Worm (Caenorhabditis elegans): ENCODE results near the gene mom-1.

The mom-1 gene

DNA sequence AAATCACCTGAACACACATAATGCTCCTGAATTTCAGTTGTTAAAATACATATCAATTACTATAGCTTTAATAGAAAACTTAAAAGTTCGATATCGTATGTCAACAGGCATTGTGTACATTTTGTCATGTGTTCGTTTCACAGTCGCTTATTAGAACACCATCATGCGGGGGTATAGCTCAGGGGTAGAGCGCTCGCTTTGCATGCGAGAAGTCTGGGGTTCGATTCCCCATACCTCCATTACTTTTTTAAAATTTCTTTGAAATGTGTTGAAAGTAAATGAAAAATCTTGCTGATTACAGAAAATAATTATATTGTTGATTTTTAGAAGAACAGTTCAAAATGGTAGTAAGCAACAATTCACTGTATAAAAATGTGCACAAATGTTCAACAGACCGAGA is 6.8 kb upstream of the mom-1 start (continued):
- peak; percentile 77; the same call in 1 of the 2 replicates for TF ChIP-seq D1046.2 (GFP tag; IDR thresholded peaks at IDR 0.05)
- TF ChIP-seq nhr-102 (tag; optimal IDR thresholded peaks at IDR 0.05): peak; percentile 72
- peak; percentile 78 for TF ChIP-seq daf-19 (GFP tag; conservative IDR thresholded peaks at IDR 0.05)
- TF ChIP-seq cey-2 (tag; optimal IDR thresholded peaks at IDR 0.05; ENCODE audit: borderline replicate concordance, insufficient read depth): no peak
- peak; percentile 30 to 87 for TF ChIP-seq daf-16 (GFP tag; optimal IDR thresholded peaks at IDR 0.05)
- peak; percentile 70 for TF ChIP-seq daf-16 (tag; optimal IDR thresholded peaks at IDR 0.05)
- peak; percentile 77 for TF ChIP-seq arid-1 (GFP tag; conservative IDR thresholded peaks at IDR 0.05)
- peak; percentile 40; the same call in 1 of the 2 replicates for TF ChIP-seq mdt-29 (GFP tag; IDR thresholded peaks at IDR 0.05)
- TF ChIP-seq dmd-6 (GFP tag; IDR thresholded peaks at IDR 0.05): peak; percentile 54
- TF ChIP-seq unc-130 (GFP tag; optimal IDR thresholded peaks at IDR 0.05): no peak
- TF ChIP-seq ctbp-1 (GFP tag; IDR thresholded peaks at IDR 0.05): peak; percentile 78
- peak; percentile 32 for TF ChIP-seq hlh-11 (tag; optimal IDR thresholded peaks at IDR 0.05)
- TF ChIP-seq mxl-2 (GFP tag; conservative IDR thresholded peaks at IDR 0.05): no peak
- TF ChIP-seq nhr-10 (tag; optimal IDR thresholded peaks at IDR 0.05): no peak
- peak; percentile 86 for TF ChIP-seq nhr-41 (GFP tag; IDR thresholded peaks at IDR 0.05)
- peak; percentile 77; the same call in 1 of the 2 replicates for TF ChIP-seq Y105C5A.15 (GFP tag; IDR thresholded peaks at IDR 0.05)
- TF ChIP-seq nhr-237 (tag; optimal IDR thresholded peaks at IDR 0.05): no peak
- TF ChIP-seq vab-7 (GFP tag; IDR thresholded peaks at IDR 0.05): peak; percentile 86
- no peak for TF ChIP-seq lin-15B (tag; optimal IDR thresholded peaks at IDR 0.05)
- no peak for TF ChIP-seq ama-1 (optimal IDR thresholded peaks at IDR 0.05)
- TF ChIP-seq lin-38 (GFP tag; IDR thresholded peaks at IDR 0.05): no peak
- TF ChIP-seq mdl-1 (tag; optimal IDR thresholded peaks at IDR 0.05): peak in 1 of 2 experiments; percentile 17
- TF ChIP-seq attf-4 (tag; optimal IDR thresholded peaks at IDR 0.05): peak; percentile 17
- no peak for TF ChIP-seq nhr-6 (tag; optimal IDR thresholded peaks at IDR 0.05)
- peak; percentile 73 for TF ChIP-seq mes-2 (tag; optimal IDR thresholded peaks at IDR 0.05; ENCODE audit: poor library complexity, severe bottlenecking)
- no peak for TF ChIP-seq ces-1 (GFP tag; optimal IDR thresholded peaks at IDR 0.05)
- TF ChIP-seq snpc-1.2 (GFP tag; IDR thresholded peaks at IDR 0.05): peak; percentile 89
- TF ChIP-seq ceh-44 (GFP tag; IDR thresholded peaks at IDR 0.05): 0 out of 2 replicates have a peak, but pooled peaks have one; percentile 34
- TF ChIP-seq Y75B8A.6 (GFP tag; IDR thresholded peaks at IDR 0.05): 0 out of 2 replicates have a peak, but pooled peaks have one; percentile 45
- TF ChIP-seq unc-39 (tag; optimal IDR thresholded peaks at IDR 0.05): no peak
- no peak for TF ChIP-seq set-16 (GFP tag; IDR thresholded peaks at IDR 0.05)
- TF ChIP-seq unc-62 (GFP tag; optimal IDR thresholded peaks at IDR 0.05 in 1 of 2): no peak
- TF ChIP-seq unc-62 (tag; optimal IDR thresholded peaks at IDR 0.05): no peak
- no peak for TF ChIP-seq fkh-10 (GFP tag; optimal IDR thresholded peaks at IDR 0.05)
- peak; percentile 44; the same call in 1 of the 2 replicates for TF ChIP-seq tra-1 (GFP tag; IDR thresholded peaks at IDR 0.05)

ce11 chrX:6289038-6289437 is 3.9 kb upstream of the mom-1 start:
- no peak for TF ChIP-seq dmd-8 (GFP tag; IDR thresholded peaks at IDR 0.05)
- TF ChIP-seq aha-1 (tag): peak; percentile 90
- TF ChIP-seq daf-8 (GFP tag; IDR thresholded peaks at IDR 0.05): no peak
- TF ChIP-seq mep-1 (tag; optimal IDR thresholded peaks at IDR 0.05): no peak
- no peak for TF ChIP-seq unc-62 (GFP tag; optimal IDR thresholded peaks at IDR 0.05 in 1 of 2)
- TF ChIP-seq unc-62 (tag; optimal IDR thresholded peaks at IDR 0.05): no peak

DNA sequence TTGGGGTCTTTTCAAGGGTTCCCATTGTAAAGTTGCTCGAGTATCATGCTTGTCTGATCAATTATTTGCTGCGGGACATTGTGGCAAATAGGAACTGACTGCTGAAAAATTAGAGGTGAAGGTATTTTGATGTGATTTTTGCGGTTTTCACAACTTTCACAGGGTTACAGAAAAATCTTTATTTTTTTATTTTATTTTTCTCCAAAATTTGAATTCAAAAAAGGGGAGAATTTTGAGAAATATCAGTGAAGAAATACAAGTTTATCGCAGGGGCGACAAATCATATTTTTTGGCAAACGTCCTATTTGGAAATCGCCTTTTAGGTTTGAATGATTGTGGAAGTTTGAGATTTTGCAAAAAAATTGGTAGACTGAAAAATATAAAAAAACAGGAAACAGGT is 1.3 kb upstream of the mom-1 start, which contains the start of gene lev-9:
Gene lev-9 (minus strand): TSS at position 101 of the 400 bp plus-strand sequence.
- no peak for TF ChIP-seq daf-19 (GFP tag; conservative IDR thresholded peaks at IDR 0.05)
- no peak for TF ChIP-seq daf-16 (GFP tag; optimal IDR thresholded peaks at IDR 0.05)
- TF ChIP-seq daf-16 (tag; optimal IDR thresholded peaks at IDR 0.05): no peak

Data from whole organism, L4 larva.